Worm (Caenorhabditis elegans) whole organism, L1 larva: ENCODE results near the gene pak-1.

Experiments
- C16A3.4 ChIP-seq: fragments of 150-350 bp; optimal IDR thresholded peaks from 2 replicates; lab custom pipeline; 2014; ENCODE audit warnings: missing biosample characterization, missing genetic modification characterization
- Y116A8C.19 ChIP-seq: sonication (generic microtip); optimal IDR thresholded peaks from 2 replicates; lab custom pipeline; 2016; ENCODE audit warnings: missing compliant biosample characterization, missing genetic modification characterization, borderline replicate concordance
- blmp-1 ChIP-seq: fragments of 150-350 bp; optimal IDR thresholded peaks from 2 replicates; lab custom pipeline; 2014; ENCODE audit warnings: missing biosample characterization, missing genetic modification characterization
- ces-1 ChIP-seq: fragments of 150-350 bp; optimal IDR thresholded peaks from 2 replicates; lab custom pipeline; 2014; ENCODE audit warnings: missing biosample characterization, missing genetic modification reagents, missing genetic modification characterization
- dpl-1 ChIP-seq, 3 experiments: fragments of 150-350 bp in 2 of 3; sonication (generic microtip) in 1 of 3; optimal IDR thresholded peaks; 2 replicates each; lab custom pipeline; 2014 to 2017; ENCODE audit warnings: missing biosample characterization in 3 of 3, missing genetic modification characterization in 3 of 3, missing genetic modification reagents in 3 of 3
- efl-1 ChIP-seq, 4 experiments: fragments of 150-350 bp; optimal IDR thresholded peaks in 3 of 4; peaks in 1 of 4; 1 replicate in 1 of 4; 2 replicates in 3 of 4; lab custom pipeline; 2014; ENCODE audit warnings: missing biosample characterization in 2 of 4, missing genetic modification characterization in 2 of 4, missing genetic modification reagents in 2 of 4
- efl-3 ChIP-seq: fragments of 200-800 bp; sonication (Bioruptor generic); optimal IDR thresholded peaks from 2 replicates; lab custom pipeline; 2018; ENCODE audit warnings: mild to moderate bottlenecking, missing genetic modification characterization, missing compliant biosample characterization
- egl-13 ChIP-seq: sonication (generic microtip); optimal IDR thresholded peaks from 2 replicates; lab custom pipeline; 2016; ENCODE audit warnings: missing genotype, missing genetic modification reagents, missing genetic modification characterization, missing compliant biosample characterization
- elt-2 ChIP-seq: sonication (generic microtip); optimal IDR thresholded peaks from 2 replicates; lab custom pipeline; 2016; ENCODE audit warnings: missing genetic modification characterization, mild to moderate bottlenecking, inconsistent platforms, missing compliant biosample characterization, missing genetic modification reagents
- fkh-4 ChIP-seq: sonication (generic microtip); optimal IDR thresholded peaks from 2 replicates; lab custom pipeline; 2016; ENCODE audit warnings: missing compliant biosample characterization, missing genetic modification characterization, borderline replicate concordance
- fkh-8 ChIP-seq: sonication (generic microtip); optimal IDR thresholded peaks from 2 replicates; lab custom pipeline; 2016; ENCODE audit warnings: mild to moderate bottlenecking, missing genetic modification characterization, missing compliant biosample characterization
- hlh-17 ChIP-seq: fragments of 200-800 bp; sonication (Bioruptor generic); optimal IDR thresholded peaks from 2 replicates; lab custom pipeline; 2018; ENCODE audit warnings: missing genetic modification characterization, mild to moderate bottlenecking, missing compliant biosample characterization, moderate library complexity, borderline replicate concordance
- lin-13 ChIP-seq: fragments of 150-350 bp; optimal IDR thresholded peaks from 2 replicates; lab custom pipeline; 2014; ENCODE audit warnings: missing biosample characterization, missing genetic modification reagents, missing genetic modification characterization
- lsy-2 ChIP-seq, 2 experiments: fragments of 150-350 bp; optimal IDR thresholded peaks; 2 replicates each; lab custom pipeline; 2014; ENCODE audit warnings: missing biosample characterization in 2 of 2, missing genetic modification characterization in 2 of 2
- mef-2 ChIP-seq: fragments of 150-350 bp; optimal IDR thresholded peaks from 2 replicates; lab custom pipeline; 2014; ENCODE audit warnings: missing biosample characterization, missing genetic modification characterization
- mep-1 ChIP-seq: fragments of 150-350 bp; optimal IDR thresholded peaks from 2 replicates; lab custom pipeline; 2014; ENCODE audit warnings: missing biosample characterization, missing genetic modification characterization
- nhr-20 ChIP-seq: sonication (generic microtip); optimal IDR thresholded peaks from 2 replicates; lab custom pipeline; 2016; ENCODE audit warnings: mild to moderate bottlenecking, missing genetic modification characterization, missing compliant biosample characterization
- nhr-237 ChIP-seq: fragments of 150-350 bp; optimal IDR thresholded peaks from 2 replicates; lab custom pipeline; 2014; ENCODE audit warnings: missing biosample characterization, missing genetic modification characterization
- nhr-90 ChIP-seq: sonication (generic microtip); optimal IDR thresholded peaks from 2 replicates; lab custom pipeline; 2016; ENCODE audit warnings: mild to moderate bottlenecking, missing genetic modification characterization, missing compliant biosample characterization; ENCODE audit not compliant: poor library complexity
- pqm-1 ChIP-seq: sonication (generic microtip); optimal IDR thresholded peaks from 3 replicates; lab custom pipeline; 2017; ENCODE audit warnings: missing biosample characterization, missing genetic modification characterization
- rnt-1 ChIP-seq: sonication (generic microtip); optimal IDR thresholded peaks from 2 replicates; lab custom pipeline; 2016; ENCODE audit warnings: mild to moderate bottlenecking, missing genetic modification characterization, moderate library complexity, missing compliant biosample characterization
- swsn-7 ChIP-seq: sonication (generic microtip); optimal IDR thresholded peaks from 2 replicates; lab custom pipeline; 2016; ENCODE audit warnings: missing genetic modification characterization, missing compliant biosample characterization
- tlp-1 ChIP-seq: fragments of 150-350 bp; optimal IDR thresholded peaks from 2 replicates; lab custom pipeline; 2014; ENCODE audit warnings: missing biosample characterization, missing genetic modification characterization
- unc-30 ChIP-seq: sonication (generic microtip); optimal IDR thresholded peaks from 2 replicates; lab custom pipeline; 2017; ENCODE audit warnings: missing biosample characterization, missing genetic modification characterization
- unc-62 ChIP-seq: fragments of 150-350 bp; optimal IDR thresholded peaks from 2 replicates; lab custom pipeline; 2014; ENCODE audit warnings: missing biosample characterization, missing genetic modification reagents, missing genetic modification characterization
- unc-98 ChIP-seq: fragments of 200-800 bp; sonication (Bioruptor generic); IDR thresholded peaks from 2 replicates; pipeline ENCODE4 v1.3.6; 2022; ENCODE audit warnings: missing genetic modification characterization, missing compliant biosample characterization
- xbp-1 ChIP-seq: sonication (generic microtip); optimal IDR thresholded peaks from 2 replicates; lab custom pipeline; 2016; ENCODE audit warnings: missing genetic modification characterization, missing compliant biosample characterization
- ztf-11 ChIP-seq, 2 experiments: sonication (generic microtip); optimal IDR thresholded peaks; 2 replicates each; lab custom pipeline; 2016 to 2017; ENCODE audit warnings: missing genetic modification characterization in 2 of 2, missing biosample characterization in 1 of 2, missing compliant biosample characterization in 1 of 2

Gene pak-1

ce11 chrX:6010573-6010972 lies 37.8 kb downstream of the pak-1 start, which contains the start of gene C09B8.3:
Gene C09B8.3, minus strand, starts transcription at chrX:6010673.
- TF ChIP-seq dpl-1 (GFP tag; optimal IDR thresholded peaks at IDR 0.05; lab: Kevin White, UChicago) (no peak), ztf-11 (tag; optimal IDR thresholded peaks at IDR 0.05; lab: Kevin White, UChicago) (no peak), nhr-237 (tag; lab: Kevin White, UChicago) (no peak), unc-62 (GFP tag; lab: Kevin White, UChicago) (no peak), swsn-7 (no peak), fkh-8 (tag; lab: Kevin White, UChicago) (no peak), mep-1 (no peak), elt-2 (tag; lab: Kevin White, UChicago) (no peak)

ce11 chrX:6004315-6004714 lies 44.1 kb downstream of the pak-1 start:
- TF ChIP-seq rnt-1: no peak
- TF ChIP-seq blmp-1 (tag; lab: Kevin White, UChicago): peak; percentile 98

DNA sequence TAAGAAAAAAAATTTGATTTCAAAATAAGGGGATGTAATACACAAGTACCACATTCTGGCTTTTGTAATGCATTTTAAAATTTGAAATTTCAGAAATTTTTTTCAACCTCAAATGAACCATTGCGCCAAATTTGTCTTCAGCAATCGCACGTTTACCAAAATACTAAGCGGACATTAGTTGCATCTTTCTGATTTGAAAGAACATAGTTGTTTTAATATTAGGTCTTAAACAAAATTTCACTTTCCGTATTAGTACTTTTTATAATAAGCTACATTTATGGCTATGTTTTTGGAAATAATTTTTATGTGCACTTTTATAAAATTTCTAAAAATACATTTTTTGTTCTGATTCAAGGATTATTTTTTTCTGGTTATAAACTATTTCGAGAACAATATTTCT lies 44.6 kb downstream of the pak-1 start, which contains the start of gene sups-1:
sups-1 (plus strand) TSS at position 301 of the 400 bp plus-strand sequence.
- TF ChIP-seq C16A3.4 (tag; lab: Kevin White, UChicago) (no peak), efl-1 (optimal IDR thresholded peaks at IDR 0.05; lab: Kevin White, UChicago) (no peak), efl-1 (GFP tag; optimal IDR thresholded peaks at IDR 0.05 in 1 of 2; lab: Kevin White, UChicago) (peak in 1 of 2 experiments; percentile 42)
- TF ChIP-seq, all 84 proteins: peak for 1

ce11 chrX:6002479-6002878 lies 45.9 kb downstream of the pak-1 start:
- TF ChIP-seq nhr-237 (tag; lab: Kevin White, UChicago) (no peak), ces-1 (GFP tag; lab: Kevin White, UChicago) (no peak), lin-13 (GFP tag; lab: Kevin White, UChicago) (no peak), mef-2 (tag; lab: Kevin White, UChicago) (no peak), hlh-17 (GFP tag; lab: Kevin White, UChicago) (no peak), lsy-2 (tag; optimal IDR thresholded peaks at IDR 0.05; lab: Kevin White, UChicago) (no peak), egl-13 (tag; lab: Kevin White, UChicago) (no peak)

ce11 chrX:6001432-6001831 lies 47.0 kb downstream of the pak-1 start, which contains the start of gene F22F4.4:
Gene F22F4.4, minus strand, starts transcription at chrX:6001532.
- TF ChIP-seq unc-30 (tag; lab: Kevin White, UChicago) (no peak), Y116A8C.19 (tag; lab: Kevin White, UChicago) (no peak), unc-98 (no peak), xbp-1 (tag; lab: Kevin White, UChicago) (no peak), nhr-20 (no peak), efl-3 (GFP tag; lab: Kevin White, UChicago) (no peak), fkh-8 (tag; lab: Kevin White, UChicago) (no peak), hlh-17 (GFP tag; lab: Kevin White, UChicago) (no peak), tlp-1 (no peak), elt-2 (tag; lab: Kevin White, UChicago) (no peak), pqm-1 (tag; lab: Kevin White, UChicago) (no peak), nhr-90 (tag; lab: Kevin White, UChicago) (no peak)

DNA sequence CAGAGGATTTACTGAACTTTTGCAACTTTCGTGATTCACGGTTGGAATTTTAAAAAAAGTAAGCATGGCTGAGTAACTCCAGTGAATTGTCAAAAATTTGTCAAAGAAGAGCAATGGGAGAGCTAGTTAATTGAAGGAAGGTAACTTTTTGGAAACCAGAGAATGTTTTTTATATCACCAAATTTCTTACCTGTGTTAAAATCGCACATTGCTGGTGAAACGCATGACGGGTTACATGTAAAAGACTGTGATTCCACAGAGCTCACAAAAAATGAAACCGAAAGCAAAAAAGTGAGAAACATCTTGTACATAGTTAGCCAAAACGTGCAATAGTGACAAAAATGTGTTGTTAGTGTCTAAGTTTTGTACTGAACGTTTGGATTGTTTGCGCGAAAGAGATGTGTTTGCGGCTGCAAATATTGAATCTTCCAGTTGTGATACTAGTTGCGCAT lies 49.3 kb downstream of the pak-1 start, which contains the start of gene F22F4.9:
F22F4.9 (minus strand) TSS at position 402 of the 452 bp plus-strand sequence.
- no peak for TF ChIP-seq fkh-4 (tag; lab: Kevin White, UChicago)
